Worm (Caenorhabditis elegans) whole organism, L2 larva: ENCODE data around the gene raga-1.

ENCODE experiments used
- C34F6.9 ChIP-seq: fragments of 150-350 bp; optimal IDR thresholded peaks from 2 replicates; lab custom pipeline; 2014; ENCODE audit warnings: missing biosample characterization, missing genetic modification characterization
- F13H6.1 ChIP-seq: sonication (generic microtip); optimal IDR thresholded peaks from 2 replicates; lab custom pipeline; 2016; ENCODE audit warnings: missing genetic modification characterization, missing compliant biosample characterization
- R02D3.7 ChIP-seq: fragments of 150-350 bp; optimal IDR thresholded peaks from 2 replicates; lab custom pipeline; 2014; ENCODE audit warnings: missing biosample characterization, missing genetic modification characterization
- alr-1 ChIP-seq: fragments of 150-350 bp; optimal IDR thresholded peaks from 2 replicates; lab custom pipeline; 2014; ENCODE audit warnings: missing biosample characterization, missing genetic modification characterization
- aly-2 ChIP-seq: fragments of 150-350 bp; optimal IDR thresholded peaks from 2 replicates; lab custom pipeline; 2014; ENCODE audit warnings: missing biosample characterization, missing genetic modification characterization
- ama-1 ChIP-seq: fragments of 150-350 bp; optimal IDR thresholded peaks from 2 replicates; lab custom pipeline; 2018; ENCODE audit warnings: inconsistent platforms
- blmp-1 ChIP-seq: sonication (generic microtip); optimal IDR thresholded peaks from 2 replicates; lab custom pipeline; 2017; ENCODE audit warnings: missing genetic modification characterization, mild to moderate bottlenecking, missing compliant biosample characterization, antibody characterized with exemption, moderate library complexity; ENCODE audit not compliant: insufficient read depth
- ceh-16 ChIP-seq: fragments of 150-350 bp; optimal IDR thresholded peaks from 2 replicates; lab custom pipeline; 2014; ENCODE audit warnings: missing biosample characterization, missing genetic modification characterization
- crh-2 ChIP-seq: sonication (generic microtip); optimal IDR thresholded peaks from 2 replicates; lab custom pipeline; 2017; ENCODE audit warnings: missing biosample characterization, missing genetic modification characterization
- egl-27 ChIP-seq: sonication (generic microtip); optimal IDR thresholded peaks from 3 replicates; lab custom pipeline; 2017; ENCODE audit warnings: missing biosample characterization, missing genetic modification reagents, missing genetic modification characterization
- elt-3 ChIP-seq: sonication (generic microtip); optimal IDR thresholded peaks from 2 replicates; lab custom pipeline; 2017; ENCODE audit warnings: missing biosample characterization, missing genetic modification characterization
- fos-1 ChIP-seq: fragments of 150-350 bp; optimal IDR thresholded peaks from 2 replicates; lab custom pipeline; 2014; ENCODE audit warnings: missing biosample characterization, missing genetic modification characterization
- lin-11 ChIP-seq: fragments of 150-350 bp; sonication (generic microtip); optimal IDR thresholded peaks from 2 replicates; lab custom pipeline; 2014; ENCODE audit warnings: missing biosample characterization, missing genetic modification characterization, inconsistent platforms, mixed read lengths
- lin-13 ChIP-seq: fragments of 150-350 bp; optimal IDR thresholded peaks from 2 replicates; lab custom pipeline; 2014; ENCODE audit warnings: missing biosample characterization, missing genetic modification reagents, missing genetic modification characterization
- lsy-2 ChIP-seq, 2 experiments: fragments of 150-350 bp in 1 of 2; sonication (generic microtip) in 1 of 2; optimal IDR thresholded peaks; 2 replicates each; lab custom pipeline; 2014 to 2017; ENCODE audit warnings: missing biosample characterization in 2 of 2, missing genetic modification characterization in 2 of 2
- mbf-1 ChIP-seq: sonication (generic microtip); optimal IDR thresholded peaks from 2 replicates; lab custom pipeline; 2017; ENCODE audit warnings: missing biosample characterization, missing genetic modification characterization
- mdl-1 ChIP-seq, 2 experiments: fragments of 150-350 bp in 1 of 2; sonication (generic microtip) in 1 of 2; optimal IDR thresholded peaks; 2 replicates each; lab custom pipeline; 2017; ENCODE audit warnings: missing biosample characterization in 2 of 2, missing genetic modification characterization in 2 of 2
- nhr-10 ChIP-seq: sonication (generic microtip); optimal IDR thresholded peaks from 2 replicates; lab custom pipeline; 2017; ENCODE audit warnings: missing biosample characterization, missing genetic modification characterization
- nhr-12 ChIP-seq: fragments of 150-350 bp; optimal IDR thresholded peaks from 2 replicates; lab custom pipeline; 2014; ENCODE audit warnings: missing biosample characterization, missing genetic modification characterization
- nhr-129 ChIP-seq: fragments of 150-350 bp; optimal IDR thresholded peaks from 2 replicates; lab custom pipeline; 2014; ENCODE audit warnings: missing biosample characterization, missing genetic modification characterization
- nhr-237 ChIP-seq: fragments of 150-350 bp; optimal IDR thresholded peaks from 2 replicates; lab custom pipeline; 2014; ENCODE audit warnings: missing biosample characterization, missing genetic modification characterization
- nhr-25 ChIP-seq: fragments of 150-350 bp; sonication (generic microtip); optimal IDR thresholded peaks from 3 replicates; lab custom pipeline; 2014; ENCODE audit warnings: missing biosample characterization, missing genetic modification characterization
- nhr-77 ChIP-seq: fragments of 150-350 bp; optimal IDR thresholded peaks from 2 replicates; lab custom pipeline; 2014; ENCODE audit warnings: missing biosample characterization, missing genetic modification characterization
- skn-1 ChIP-seq: sonication (generic microtip); optimal IDR thresholded peaks from 2 replicates; lab custom pipeline; 2017; ENCODE audit warnings: missing biosample characterization, missing genetic modification characterization
- sma-9 ChIP-seq, 2 experiments: fragments of 150-350 bp in 1 of 2; sonication (generic microtip) in 1 of 2; optimal IDR thresholded peaks; 2 replicates each; lab custom pipeline; 2014 to 2016; ENCODE audit warnings: missing genetic modification characterization in 2 of 2, mild to moderate bottlenecking in 1 of 2, missing biosample characterization in 1 of 2, missing compliant biosample characterization in 1 of 2, missing genetic modification reagents in 1 of 2, moderate library complexity in 1 of 2
- snpc-4 ChIP-seq: fragments of 150-350 bp; optimal IDR thresholded peaks from 2 replicates; lab custom pipeline; 2014; ENCODE audit warnings: missing biosample characterization, missing genetic modification characterization
- unc-55 ChIP-seq: fragments of 150-350 bp; sonication (generic microtip); optimal IDR thresholded peaks from 3 replicates; lab custom pipeline; 2014; ENCODE audit warnings: missing biosample characterization, missing genetic modification reagents, missing genetic modification characterization
- unc-62 ChIP-seq: fragments of 150-350 bp; optimal IDR thresholded peaks from 2 replicates; lab custom pipeline; 2014; ENCODE audit warnings: missing biosample characterization, missing genetic modification reagents, missing genetic modification characterization
- ztf-1 ChIP-seq: fragments of 200-800 bp; sonication (Bioruptor generic); conservative IDR thresholded peaks from 2 replicates; pipeline ENCODE4 v1.3.6; 2022; ENCODE audit warnings: missing genetic modification characterization, missing compliant biosample characterization
- ztf-11 ChIP-seq: sonication (generic microtip); optimal IDR thresholded peaks from 2 replicates; lab custom pipeline; 2017; ENCODE audit warnings: missing biosample characterization, missing genetic modification characterization

raga-1 gene

DNA sequence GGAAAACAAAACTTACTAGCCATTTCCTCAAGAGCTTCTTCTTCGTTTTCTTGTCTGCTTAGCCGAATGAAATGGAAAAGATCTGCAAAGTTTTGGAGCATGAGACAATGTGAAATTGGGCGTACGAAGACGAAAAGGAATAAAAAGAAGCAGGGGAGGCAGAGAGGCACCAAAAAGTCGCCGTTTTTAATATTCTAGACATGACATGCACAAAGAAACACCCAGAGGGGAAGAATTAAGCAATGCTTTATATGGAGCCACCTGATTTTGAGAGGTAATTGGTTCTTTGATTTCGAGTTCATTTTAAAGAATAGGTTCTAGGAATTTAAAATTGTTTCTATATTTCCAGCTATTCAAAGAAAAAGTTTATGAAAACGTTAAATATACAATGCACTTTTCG, 13.0 kb downstream of the raga-1 start, which contains the start of gene T24F1.4:
Gene T24F1.4 (minus strand): TSS at position 101 of the 400 bp plus-strand sequence.
- no peak for TF ChIP-seq ceh-16 (tag; lab: Kevin White, UChicago)
- TF ChIP-seq unc-55 (GFP tag; lab: Kevin White, UChicago) = no peak
- no peak for TF ChIP-seq mdl-1 (tag; optimal IDR thresholded peaks at IDR 0.05; lab: Kevin White, UChicago)
- no peak for TF ChIP-seq lin-11 (tag; lab: Kevin White, UChicago)
- no peak for TF ChIP-seq egl-27 (tag; lab: Kevin White, UChicago)
- no peak for TF ChIP-seq aly-2 (tag; lab: Kevin White, UChicago)
- no peak for TF ChIP-seq alr-1
- no peak for TF ChIP-seq crh-2 (tag; lab: Kevin White, UChicago)
- no peak for TF ChIP-seq snpc-4 (tag; lab: Kevin White, UChicago)
- no peak for TF ChIP-seq unc-62 (GFP tag; lab: Kevin White, UChicago)
- no peak for TF ChIP-seq mbf-1 (tag; lab: Kevin White, UChicago)
- no peak for TF ChIP-seq lsy-2 (tag; optimal IDR thresholded peaks at IDR 0.05; lab: Kevin White, UChicago)
- TF ChIP-seq F13H6.1 = no peak
- no peak for TF ChIP-seq R02D3.7 (tag; lab: Kevin White, UChicago)
- TF ChIP-seq ama-1 (lab: Kevin White, UChicago) = no peak
- TF ChIP-seq fos-1 (tag; lab: Kevin White, UChicago) = no peak
- no peak for TF ChIP-seq blmp-1 (tag; lab: Kevin White, UChicago)
- TF ChIP-seq, all 48 proteins: peak for 0

DNA sequence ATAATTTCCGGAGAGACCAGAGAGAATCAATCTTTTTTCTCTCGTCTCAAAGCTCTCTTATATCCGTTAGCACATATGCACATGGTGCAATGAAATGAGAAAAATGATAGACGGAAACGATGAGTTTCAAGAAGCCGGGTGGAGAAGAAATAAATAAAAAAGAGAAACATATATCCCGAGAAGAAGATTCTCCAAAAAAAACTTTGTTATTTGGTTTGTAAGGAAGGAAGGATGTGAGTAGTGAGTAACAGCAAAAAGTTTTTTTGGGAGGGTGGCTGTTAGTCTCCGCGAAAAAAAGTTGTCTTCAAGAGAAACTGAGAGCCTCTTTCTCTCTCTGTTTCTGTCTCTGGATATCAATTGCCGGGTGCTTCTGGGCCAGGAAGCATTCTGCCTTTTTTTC, 15.5 kb downstream of the raga-1 start:
- TF ChIP-seq unc-55 (GFP tag; lab: Kevin White, UChicago) (peak; percentile 28), mdl-1 (tag; optimal IDR thresholded peaks at IDR 0.05; lab: Kevin White, UChicago) (peak in 1 of 2 experiments; percentile 28), ama-1 (lab: Kevin White, UChicago) (no peak), nhr-25 (tag; lab: Kevin White, UChicago) (no peak), C34F6.9 (tag; lab: Kevin White, UChicago) (peak; percentile 27), lsy-2 (tag; optimal IDR thresholded peaks at IDR 0.05; lab: Kevin White, UChicago) (no peak), nhr-129 (tag; lab: Kevin White, UChicago) (peak; percentile 12)

DNA sequence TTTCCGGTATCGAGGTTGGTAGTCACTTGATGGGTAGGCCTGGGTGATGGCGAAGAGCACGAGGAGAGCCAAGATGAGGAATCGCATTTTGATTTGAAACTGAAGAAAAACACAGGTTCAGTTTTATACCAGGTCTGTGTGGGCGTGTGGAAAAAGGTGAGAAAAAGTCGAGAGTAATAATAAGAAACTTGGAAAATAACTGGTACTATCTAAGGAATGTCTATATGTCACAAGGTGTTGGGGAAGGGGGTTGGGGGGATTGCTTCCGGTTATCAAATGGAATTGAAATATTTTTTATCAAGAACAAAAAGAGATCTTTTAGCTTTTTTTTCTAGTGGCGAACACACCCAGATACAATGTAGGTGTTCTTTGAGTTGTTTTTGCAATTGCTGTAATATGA, 18.4 kb downstream of the raga-1 start, which contains the start of gene nlp-51:
Gene nlp-51 (minus strand): TSS at position 101 of the 400 bp plus-strand sequence.
- no peak for TF ChIP-seq skn-1
- TF ChIP-seq R02D3.7 (tag; lab: Kevin White, UChicago) = no peak
- no peak for TF ChIP-seq nhr-77 (tag; lab: Kevin White, UChicago)
- no peak for TF ChIP-seq crh-2 (tag; lab: Kevin White, UChicago)
- no peak for TF ChIP-seq ztf-1 (GFP tag; lab: Robert Waterston, UW)
- no peak for TF ChIP-seq nhr-10
- TF ChIP-seq lin-11 (tag; lab: Kevin White, UChicago) = no peak
- no peak for TF ChIP-seq nhr-237 (tag; lab: Kevin White, UChicago)
- TF ChIP-seq mbf-1 (tag; lab: Kevin White, UChicago) = no peak
- no peak for TF ChIP-seq nhr-129 (tag; lab: Kevin White, UChicago)
- no peak for TF ChIP-seq unc-62 (GFP tag; lab: Kevin White, UChicago)
- no peak for TF ChIP-seq lin-13 (GFP tag; lab: Kevin White, UChicago)
- TF ChIP-seq elt-3 (tag; lab: Kevin White, UChicago) = no peak

DNA sequence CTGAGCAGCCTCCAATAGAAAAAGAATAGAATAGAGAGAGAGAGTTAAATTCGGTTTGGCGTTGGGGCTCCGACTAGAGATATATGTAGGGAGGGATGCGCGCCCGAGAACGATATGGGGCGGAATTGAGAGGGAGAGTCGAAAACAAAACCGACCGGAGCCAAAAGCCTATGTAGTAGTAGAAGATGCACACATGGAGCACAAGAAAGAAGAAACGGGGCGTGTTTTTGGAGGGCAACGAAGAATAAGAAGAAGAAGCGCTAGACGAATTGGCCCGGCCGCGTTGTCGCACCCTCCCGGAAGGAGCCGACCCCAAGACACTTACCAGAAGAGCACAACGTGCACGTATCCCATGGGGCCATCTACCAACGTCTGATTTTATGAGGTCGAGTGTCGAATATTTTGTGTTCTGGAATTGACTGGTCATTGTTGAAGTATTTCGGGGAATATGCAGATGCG, 27.9 kb downstream of the raga-1 start, which contains the start of gene tag-180:
Gene tag-180 (minus strand): TSS at position 409 of the 459 bp plus-strand sequence.
- TF ChIP-seq C34F6.9 (tag; lab: Kevin White, UChicago) (peak; percentile 22), nhr-77 (tag; lab: Kevin White, UChicago) (no peak)
- TF ChIP-seq, all 48 proteins: peak for 1

DNA sequence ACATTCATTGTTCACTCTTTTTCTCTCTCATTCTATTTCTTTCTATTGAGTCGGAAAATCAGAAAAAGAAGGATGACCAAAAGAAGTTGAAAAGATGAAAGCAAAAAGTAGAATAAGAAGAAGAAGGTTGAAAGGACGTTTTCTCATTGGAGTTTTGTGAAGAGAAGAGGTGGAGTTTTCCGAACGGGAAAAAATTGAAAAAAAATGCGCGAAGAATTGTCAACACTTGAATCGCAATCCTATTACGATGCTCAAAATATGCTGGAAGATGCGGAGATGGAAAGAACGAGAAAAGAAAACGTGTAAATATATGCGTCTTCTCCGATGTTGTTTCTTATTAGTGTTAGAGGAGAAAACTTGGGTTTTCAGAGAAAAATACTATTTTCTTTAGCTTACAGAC, 32.2 kb downstream of the raga-1 start:
- TF ChIP-seq ztf-11 (tag; lab: Kevin White, UChicago) (no peak), aly-2 (tag; lab: Kevin White, UChicago) (no peak), unc-55 (GFP tag; lab: Kevin White, UChicago) (peak; percentile 28)

DNA sequence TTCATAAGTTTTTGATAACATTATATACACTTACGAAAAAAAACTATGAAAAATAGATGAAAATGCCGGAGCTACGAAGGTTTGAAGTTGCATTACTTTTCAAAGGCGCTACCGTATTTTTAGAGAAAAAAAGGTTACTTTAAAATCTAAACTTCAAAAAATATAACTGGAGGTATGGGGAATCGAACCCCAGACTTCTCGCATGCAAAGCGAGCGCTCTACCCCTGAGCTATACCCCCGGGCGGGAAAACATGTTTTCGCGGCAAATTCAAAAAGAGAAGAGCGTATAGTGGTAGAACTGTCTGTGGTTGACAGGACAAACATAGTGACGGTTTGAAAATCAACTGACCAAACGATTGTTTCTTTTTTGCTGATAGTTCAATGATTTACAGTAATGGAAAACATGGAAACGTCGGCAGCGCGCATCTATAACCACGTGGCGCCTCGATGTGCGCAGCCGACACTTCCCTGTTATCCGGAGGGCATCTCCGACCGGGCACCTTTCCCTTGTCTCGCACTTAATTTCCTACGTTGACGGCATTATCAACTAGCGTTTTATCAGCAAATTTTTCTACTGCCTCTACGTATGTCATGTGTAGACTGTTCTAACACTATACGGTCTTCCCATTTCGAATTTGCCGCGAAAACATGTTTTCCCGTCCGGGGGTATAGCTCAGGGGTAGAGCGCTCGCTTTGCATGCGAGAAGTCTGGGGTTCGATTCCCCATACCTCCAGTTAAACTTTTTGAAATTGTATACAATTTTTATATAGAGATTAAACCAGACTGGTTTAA, 32.9 kb downstream of the raga-1 start:
- TF ChIP-seq nhr-12 (tag; lab: Kevin White, UChicago) (no peak), sma-9 (GFP tag; optimal IDR thresholded peaks at IDR 0.05; lab: Kevin White, UChicago) (peak; percentile 6), sma-9 (tag; optimal IDR thresholded peaks at IDR 0.05; lab: Kevin White, UChicago) (no peak), snpc-4 (tag; lab: Kevin White, UChicago) (peak; percentile 54)
- TF ChIP-seq, all 48 proteins: peak for 2
